Worm (Caenorhabditis elegans) whole organism, early embryonic: ENCODE data around the gene lin-49.

Source experiments
- B0310.2 ChIP-seq: sonication (generic microtip); optimal IDR thresholded peaks from 2 replicates; lab custom pipeline; 2016; ENCODE audit warnings: mild to moderate bottlenecking, missing genetic modification characterization, missing compliant biosample characterization
- F13C5.2 ChIP-seq: sonication (generic microtip); optimal IDR thresholded peaks from 2 replicates; lab custom pipeline; 2017; ENCODE audit warnings: mild to moderate bottlenecking, missing genetic modification characterization, inconsistent platforms, missing compliant biosample characterization
- aly-1 ChIP-seq: sonication (generic microtip); optimal IDR thresholded peaks from 2 replicates; lab custom pipeline; 2016; ENCODE audit warnings: missing genetic modification characterization, missing compliant biosample characterization
- ama-1 ChIP-seq: fragments of 150-350 bp; optimal IDR thresholded peaks from 2 replicates; lab custom pipeline; 2014
- ceh-13 ChIP-seq: fragments of 200-800 bp; sonication (Bioruptor generic); optimal IDR thresholded peaks from 2 replicates; lab custom pipeline; 2018; ENCODE audit warnings: mild to moderate bottlenecking, missing genetic modification characterization, missing compliant biosample characterization
- ceh-36 ChIP-seq: sonication (generic microtip); optimal IDR thresholded peaks from 2 replicates; lab custom pipeline; 2016; ENCODE audit warnings: missing genetic modification characterization, inconsistent platforms, missing compliant biosample characterization
- ets-7 ChIP-seq: sonication (generic microtip); optimal IDR thresholded peaks from 2 replicates; lab custom pipeline; 2016; ENCODE audit warnings: missing genotype, missing genetic modification characterization, missing compliant biosample characterization
- flt-1 ChIP-seq: fragments of 200-800 bp; sonication (Bioruptor generic); IDR thresholded peaks from 2 replicates; pipeline ENCODE4 v1.3.6; 2022; ENCODE audit warnings: missing genetic modification characterization, missing compliant biosample characterization
- hmbx-1 ChIP-seq: sonication (generic microtip); optimal IDR thresholded peaks from 2 replicates; lab custom pipeline; 2016; ENCODE audit warnings: mild to moderate bottlenecking, missing genetic modification characterization, missing compliant biosample characterization
- hmg-4 ChIP-seq: fragments of 200-800 bp; sonication (Bioruptor generic); optimal IDR thresholded peaks from 2 replicates; lab custom pipeline; 2018; ENCODE audit warnings: mild to moderate bottlenecking, missing genetic modification characterization, missing compliant biosample characterization
- hnd-1 ChIP-seq: sonication (generic microtip); optimal IDR thresholded peaks from 2 replicates; lab custom pipeline; 2016; ENCODE audit warnings: missing genetic modification characterization, missing compliant biosample characterization
- pes-1 ChIP-seq: fragments of 200-800 bp; sonication (Bioruptor generic); IDR thresholded peaks from 2 replicates; pipeline ENCODE4 v1.3.6; 2022; ENCODE audit warnings: missing genetic modification reagents, missing genetic modification characterization, missing compliant biosample characterization
- scrt-1 ChIP-seq: fragments of 200-800 bp; sonication (Bioruptor generic); IDR thresholded peaks from 2 replicates; pipeline ENCODE4 v1.3.6; 2022; ENCODE audit warnings: missing genetic modification characterization, missing compliant biosample characterization
- sea-1 ChIP-seq: fragments of 200-800 bp; sonication (Bioruptor generic); conservative IDR thresholded peaks from 2 replicates; pipeline ENCODE4 v1.3.6; 2022; ENCODE audit warnings: missing genetic modification characterization, missing compliant biosample characterization
- tbx-11 ChIP-seq: fragments of 200-800 bp; sonication (Bioruptor generic); IDR thresholded peaks from 2 replicates; pipeline ENCODE4 v1.3.6; 2022; ENCODE audit warnings: missing genetic modification characterization, missing compliant biosample characterization
- tbx-37 ChIP-seq: fragments of 200-800 bp; sonication (Bioruptor generic); conservative IDR thresholded peaks from 2 replicates; pipeline ENCODE4 v1.3.6; 2022; ENCODE audit warnings: missing genetic modification reagents, missing genetic modification characterization, missing compliant biosample characterization
- tra-4 ChIP-seq: sonication (generic microtip); optimal IDR thresholded peaks from 2 replicates; lab custom pipeline; 2017; ENCODE audit warnings: missing genetic modification characterization, missing compliant biosample characterization

The lin-49 gene

DNA sequence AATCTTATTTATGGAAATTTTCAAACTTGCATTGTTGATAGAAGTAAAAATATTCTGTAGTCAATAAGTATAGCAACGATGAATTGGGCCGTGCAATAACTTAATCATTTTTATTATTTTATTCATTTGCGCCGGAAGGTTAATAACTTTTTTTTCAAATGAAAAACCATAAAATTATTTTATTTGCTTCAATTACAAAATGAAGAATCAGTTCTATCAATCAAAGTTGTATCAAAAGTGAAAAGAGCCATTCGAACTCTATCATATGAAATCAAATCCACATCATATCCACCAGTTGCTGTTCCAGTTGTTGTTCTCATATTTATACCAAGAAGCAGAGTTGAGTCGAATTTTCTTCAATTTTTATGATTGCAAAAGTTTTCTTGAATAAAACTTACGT lies 28.0 kb downstream of the lin-49 start, which contains the start of gene cyp-33E1:
Gene cyp-33E1 (minus strand): TSS at position 101 of the 400 bp plus-strand sequence.
- TF ChIP-seq ets-7 (tag; lab: Kevin White, UChicago) (no peak), tra-4 (tag; lab: Kevin White, UChicago) (no peak), aly-1 (tag; lab: Kevin White, UChicago) (no peak)

DNA sequence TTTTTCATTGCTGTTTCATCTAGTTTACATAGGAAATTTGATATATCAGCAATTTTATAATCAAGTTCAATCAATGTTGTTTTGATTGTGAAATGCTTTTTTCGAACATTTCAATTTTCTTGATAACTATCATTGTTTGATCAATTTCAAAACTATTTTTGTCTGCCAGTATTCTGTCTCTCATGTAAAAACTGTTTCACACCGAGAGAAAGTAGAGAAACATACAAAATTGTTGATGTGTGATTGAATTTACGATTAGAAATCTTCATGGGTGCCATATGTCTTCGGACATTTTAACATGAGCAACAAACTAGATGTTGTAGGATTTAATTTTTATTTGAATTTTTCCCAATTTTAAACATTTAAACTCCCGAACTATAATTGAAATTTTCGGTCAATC lies 30.2 kb downstream of the lin-49 start, which contains the start of gene C49C8.2:
Gene C49C8.2 (plus strand): TSS at position 393 of the 400 bp plus-strand sequence.
- TF ChIP-seq ceh-36 (tag; lab: Kevin White, UChicago), result no peak
- TF ChIP-seq F13C5.2 (tag; lab: Kevin White, UChicago), result no peak
- TF ChIP-seq ets-7 (tag; lab: Kevin White, UChicago), result no peak
- no peak for TF ChIP-seq scrt-1 (GFP tag; lab: Robert Waterston, UW)
- TF ChIP-seq ama-1 (lab: Kevin White, UChicago), result no peak
- no peak for TF ChIP-seq tra-4 (tag; lab: Kevin White, UChicago)
- no peak for TF ChIP-seq flt-1 (GFP tag; lab: Robert Waterston, UW)
- TF ChIP-seq tbx-11, result no peak
- TF ChIP-seq tbx-37, result no peak
- no peak for TF ChIP-seq hnd-1 (tag; lab: Kevin White, UChicago)
- TF ChIP-seq B0310.2 (tag; lab: Kevin White, UChicago), result no peak
- no peak for TF ChIP-seq hmbx-1 (tag; lab: Kevin White, UChicago)

- TF ChIP-seq tra-4 (tag; lab: Kevin White, UChicago), result no peak
- TF ChIP-seq F13C5.2 (tag; lab: Kevin White, UChicago), result no peak
- TF ChIP-seq hnd-1 (tag; lab: Kevin White, UChicago), result no peak
- TF ChIP-seq ama-1 (lab: Kevin White, UChicago), result no peak
- TF ChIP-seq aly-1 (tag; lab: Kevin White, UChicago), result no peak
- TF ChIP-seq hmg-4 (GFP tag; lab: Kevin White, UChicago), result no peak
- TF ChIP-seq B0310.2 (tag; lab: Kevin White, UChicago), result no peak
- no peak for TF ChIP-seq ceh-13 (GFP tag; lab: Kevin White, UChicago)
These were observed 31.4 kb downstream of the lin-49 start, which contains the start of gene C49C8.8 for ce11 chrIV:8651835-8652234. Gene C49C8.8, plus strand, starts transcription at chrIV:8652135.

- TF ChIP-seq hnd-1 (tag; lab: Kevin White, UChicago) (no peak), B0310.2 (tag; lab: Kevin White, UChicago) (no peak), ceh-13 (GFP tag; lab: Kevin White, UChicago) (no peak), tbx-11 (no peak), flt-1 (GFP tag; lab: Robert Waterston, UW) (no peak), ceh-36 (tag; lab: Kevin White, UChicago) (no peak), scrt-1 (GFP tag; lab: Robert Waterston, UW) (no peak), tra-4 (tag; lab: Kevin White, UChicago) (no peak), hmbx-1 (tag; lab: Kevin White, UChicago) (no peak), hmg-4 (GFP tag; lab: Kevin White, UChicago) (no peak), sea-1 (GFP tag; lab: Robert Waterston, UW) (no peak), aly-1 (tag; lab: Kevin White, UChicago) (no peak), pes-1 (GFP tag; lab: Robert Waterston, UW) (no peak)
These were observed 33.1 kb downstream of the lin-49 start, which contains the start of gene C49C8.5 for ce11 chrIV:8653592-8653991. Gene C49C8.5, minus strand, starts transcription at chrIV:8653664.

ce11 chrIV:8654115-8654628 lies 33.7 kb downstream of the lin-49 start, which contains the start of gene C49C8.1:
Gene C49C8.1, plus strand, starts transcription at chrIV:8654578.
- TF ChIP-seq sea-1 (GFP tag; lab: Robert Waterston, UW) (no peak), tbx-11 (no peak), hmg-4 (GFP tag; lab: Kevin White, UChicago) (no peak), ceh-13 (GFP tag; lab: Kevin White, UChicago) (no peak), ets-7 (tag; lab: Kevin White, UChicago) (no peak), hmbx-1 (tag; lab: Kevin White, UChicago) (no peak), ceh-36 (tag; lab: Kevin White, UChicago) (no peak), F13C5.2 (tag; lab: Kevin White, UChicago) (no peak), scrt-1 (GFP tag; lab: Robert Waterston, UW) (no peak), B0310.2 (tag; lab: Kevin White, UChicago) (no peak)

DNA sequence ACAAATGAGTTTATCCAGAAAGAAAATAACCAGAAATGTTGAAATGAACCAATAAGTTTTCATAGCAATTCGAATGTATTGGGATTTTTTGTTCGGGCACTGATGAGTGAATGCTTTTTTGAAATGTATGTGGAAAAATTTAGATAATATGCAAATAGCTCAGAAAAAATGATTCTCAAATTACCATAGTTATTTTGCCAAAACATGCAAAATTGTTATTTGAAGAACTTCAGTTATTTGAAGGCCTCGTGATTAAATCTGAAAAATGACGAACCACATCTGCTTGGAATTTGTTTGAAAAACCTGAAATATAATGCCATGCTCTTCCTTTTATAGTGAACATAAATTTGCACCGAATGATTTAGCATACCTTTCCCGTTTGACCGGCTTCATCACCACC lies 37.6 kb downstream of the lin-49 start, which contains the start of gene C49C8.6:
Gene C49C8.6 (minus strand): TSS at position 101 of the 400 bp plus-strand sequence.
- no peak for TF ChIP-seq ama-1 (lab: Kevin White, UChicago)
- TF ChIP-seq tra-4 (tag; lab: Kevin White, UChicago), result no peak

DNA sequence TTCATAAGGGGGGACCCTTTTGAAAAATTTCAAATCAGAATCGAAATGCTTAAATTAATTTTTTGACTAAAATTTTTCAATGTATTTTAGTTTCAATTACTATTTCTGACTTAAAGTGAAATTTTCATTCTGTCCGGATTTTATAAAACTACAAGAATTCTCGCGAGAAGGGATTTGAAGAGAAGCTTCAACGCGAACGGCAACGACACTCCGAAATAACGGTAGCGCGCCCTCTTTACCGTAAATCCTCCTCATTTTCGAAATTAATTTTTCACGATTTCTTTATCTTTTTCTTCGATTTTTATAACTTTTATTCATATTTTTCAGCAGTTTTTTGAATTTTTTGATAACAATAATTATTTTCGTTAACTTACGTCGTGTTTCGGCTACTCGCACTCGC lies 45.3 kb downstream of the lin-49 start:
- no peak for TF ChIP-seq flt-1 (GFP tag; lab: Robert Waterston, UW)
- no peak for TF ChIP-seq hnd-1 (tag; lab: Kevin White, UChicago)
- no peak for TF ChIP-seq hmbx-1 (tag; lab: Kevin White, UChicago)
- TF ChIP-seq sea-1 (GFP tag; lab: Robert Waterston, UW), result no peak
- TF ChIP-seq aly-1 (tag; lab: Kevin White, UChicago), result no peak
- no peak for TF ChIP-seq ceh-36 (tag; lab: Kevin White, UChicago)

DNA sequence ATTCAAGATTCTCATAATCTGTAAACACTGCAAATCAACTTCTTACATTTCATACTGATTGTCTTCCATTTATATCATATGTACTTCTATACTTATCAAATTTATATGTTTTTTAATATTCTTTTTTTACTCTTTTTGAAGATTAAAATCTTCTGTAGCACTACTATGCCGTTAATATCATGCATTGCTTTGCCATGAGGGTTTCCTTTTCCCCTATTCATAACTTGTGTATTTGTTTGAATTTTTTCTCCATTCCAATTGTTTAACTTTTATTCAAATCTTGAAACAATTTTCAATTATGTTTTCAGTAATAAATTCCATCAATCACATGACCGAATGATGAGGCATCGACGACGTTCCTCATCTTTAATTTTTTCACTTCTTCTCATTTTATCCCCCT lies 48.2 kb downstream of the lin-49 start, which contains the start of gene cdh-5:
Gene cdh-5 (plus strand): TSS at position 301 of the 400 bp plus-strand sequence.
- TF ChIP-seq pes-1 (GFP tag; lab: Robert Waterston, UW), result no peak
- TF ChIP-seq F13C5.2 (tag; lab: Kevin White, UChicago), result no peak
- no peak for TF ChIP-seq scrt-1 (GFP tag; lab: Robert Waterston, UW)
